Fruit fly (Drosophila melanogaster): ENCODE measurements around the gene Atg3.

dm6 chr3L:18723172-18723571 lies 25.3 kb upstream of the Atg3 start, which contains the start of gene CG12477:
- TF ChIP-seq CG8478 (optimal IDR thresholded peaks at IDR 0.05) (no peak), Dll (optimal IDR thresholded peaks at IDR 0.05) (no peak), usp (GFP tag; optimal IDR thresholded peaks at IDR 0.05) (no peak), psq (optimal IDR thresholded peaks at IDR 0.05) (no peak)
